Fruit fly (Drosophila melanogaster) Kc167 (cell line): ENCODE data around the gene CG14722.

Source experiments
- Myc ChIP-seq: fragments of >200 bp; optimal IDR thresholded peaks from 2 replicates; lab custom pipeline; 2017; ENCODE audit warnings: missing external identifiers
- Sin3A ChIP-seq: fragments of >200 bp; optimal IDR thresholded peaks from 2 replicates; lab custom pipeline; 2018; ENCODE audit warnings: missing external identifiers
- h ChIP-seq: fragments of >200 bp; optimal IDR thresholded peaks from 3 replicates; lab custom pipeline; 2018; ENCODE audit warnings: missing external identifiers
- insv ChIP-seq: fragments of >200 bp; optimal IDR thresholded peaks from 3 replicates; lab custom pipeline; 2018; ENCODE audit warnings: missing external identifiers
- psq ChIP-seq: fragments of >200 bp; optimal IDR thresholded peaks from 2 replicates; lab custom pipeline; 2017; ENCODE audit warnings: missing external identifiers
- ttk ChIP-seq: sonication (Bioruptor generic); optimal IDR thresholded peaks from 2 replicates; lab custom pipeline; 2017; ENCODE audit warnings: missing external identifiers

CG14722 gene

dm6 chr3R:11764279-11764880 lies 22.7 kb downstream of the CG14722 start, which contains the start of gene Lk6:
Lk6 (minus strand) TSS chr3R:11764457.
- TF ChIP-seq ttk (lab: Kevin White, UChicago) (no peak), Sin3A (lab: Kevin White, UChicago) (no peak), insv (no peak), Myc (lab: Kevin White, UChicago) (no peak), h (lab: Kevin White, UChicago) (no peak), psq (lab: Kevin White, UChicago) (no peak)

- TF ChIP-seq psq (lab: Kevin White, UChicago) (no peak), Sin3A (lab: Kevin White, UChicago) (no peak), insv (no peak), ttk (lab: Kevin White, UChicago) (no peak), Myc (lab: Kevin White, UChicago) (no peak), h (lab: Kevin White, UChicago) (no peak)
Measured at dm6 chr3R:11770733-11771132, 29.0 kb downstream of the CG14722 start.

- TF ChIP-seq Sin3A (lab: Kevin White, UChicago): no peak
- no peak for TF ChIP-seq insv
- no peak for TF ChIP-seq ttk (lab: Kevin White, UChicago)
- TF ChIP-seq h (lab: Kevin White, UChicago): no peak
- TF ChIP-seq psq (lab: Kevin White, UChicago): no peak
- TF ChIP-seq Myc (lab: Kevin White, UChicago): no peak
Measured at dm6 chr3R:11771492-11771891, 29.8 kb downstream of the CG14722 start.

DNA sequence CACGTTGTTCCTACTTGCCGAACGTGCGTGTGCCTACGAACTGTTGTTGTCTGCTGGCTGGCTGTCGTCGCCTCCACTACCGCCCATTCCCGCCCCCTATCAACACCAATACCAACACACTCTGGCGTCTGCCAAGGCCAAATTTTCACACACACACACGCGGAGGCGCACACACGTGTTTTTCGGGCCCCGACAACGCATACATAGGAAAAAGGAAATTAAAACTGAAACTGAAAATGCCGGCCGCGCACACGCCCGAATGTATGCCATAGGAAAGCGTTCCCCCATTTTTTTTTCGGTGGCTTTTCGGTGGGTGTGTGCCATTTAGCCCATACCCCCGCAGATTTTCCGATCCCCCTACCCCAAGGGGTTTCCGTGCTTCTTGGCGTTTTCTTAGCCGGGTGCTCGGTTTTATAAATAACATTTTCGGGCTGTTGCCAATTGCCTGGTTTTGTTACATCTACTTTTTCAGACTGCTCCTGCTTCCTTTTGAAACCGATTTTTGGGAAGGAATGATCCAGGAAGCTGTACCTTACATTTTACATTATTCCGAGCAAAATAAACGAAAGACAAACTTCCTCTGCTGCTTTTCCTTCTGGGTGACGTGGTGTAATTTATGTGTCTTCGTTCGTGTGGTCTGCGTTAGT lies 30.6 kb downstream of the CG14722 start:
- TF ChIP-seq Myc (lab: Kevin White, UChicago) (no peak), psq (lab: Kevin White, UChicago) (no peak), Sin3A (lab: Kevin White, UChicago) (no peak), h (lab: Kevin White, UChicago) (no peak), insv (no peak), ttk (lab: Kevin White, UChicago) (no peak)

DNA sequence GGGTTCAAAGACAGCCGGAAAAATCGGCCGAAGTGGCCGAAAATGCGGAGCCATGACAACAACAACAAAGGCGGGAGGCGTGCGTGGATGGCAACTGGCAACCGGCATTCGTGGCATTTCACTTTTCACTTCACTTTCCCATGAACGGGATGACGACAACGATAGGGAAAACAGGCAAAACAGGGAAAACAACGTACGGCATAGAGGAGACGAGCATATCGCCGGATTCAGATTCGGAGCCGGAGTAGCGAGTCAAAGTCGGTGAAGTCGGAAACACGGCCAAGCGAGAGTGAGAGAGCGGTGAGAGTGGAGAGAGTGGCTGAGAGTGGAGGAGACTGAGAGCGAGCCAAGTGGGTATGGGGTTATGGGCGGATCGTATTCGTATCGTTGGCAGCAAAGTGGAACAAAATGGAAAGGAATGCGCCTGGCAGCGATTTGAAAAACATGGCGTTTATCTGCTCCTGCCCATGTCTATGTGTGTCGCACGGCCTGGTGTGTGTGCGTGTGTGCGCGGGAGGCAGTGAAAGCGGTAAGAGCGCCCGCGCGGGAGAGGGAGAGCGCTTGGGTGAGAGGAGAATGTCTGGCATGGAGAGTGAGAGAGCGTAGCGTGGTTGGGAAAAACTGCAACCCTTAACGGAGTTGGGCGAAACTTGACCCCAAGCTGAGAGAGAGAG lies 31.8 kb downstream of the CG14722 start:
- TF ChIP-seq Sin3A (lab: Kevin White, UChicago): no peak
- TF ChIP-seq ttk (lab: Kevin White, UChicago): no peak
- TF ChIP-seq Myc (lab: Kevin White, UChicago): no peak
- no peak for TF ChIP-seq h (lab: Kevin White, UChicago)
- no peak for TF ChIP-seq psq (lab: Kevin White, UChicago)
- TF ChIP-seq insv: no peak

- no peak for TF ChIP-seq h (lab: Kevin White, UChicago)
- no peak for TF ChIP-seq Sin3A (lab: Kevin White, UChicago)
- no peak for TF ChIP-seq insv
- no peak for TF ChIP-seq ttk (lab: Kevin White, UChicago)
- no peak for TF ChIP-seq Myc (lab: Kevin White, UChicago)
- TF ChIP-seq psq (lab: Kevin White, UChicago): no peak
Measured at dm6 chr3R:11773999-11774397, 32.3 kb downstream of the CG14722 start.

DNA sequence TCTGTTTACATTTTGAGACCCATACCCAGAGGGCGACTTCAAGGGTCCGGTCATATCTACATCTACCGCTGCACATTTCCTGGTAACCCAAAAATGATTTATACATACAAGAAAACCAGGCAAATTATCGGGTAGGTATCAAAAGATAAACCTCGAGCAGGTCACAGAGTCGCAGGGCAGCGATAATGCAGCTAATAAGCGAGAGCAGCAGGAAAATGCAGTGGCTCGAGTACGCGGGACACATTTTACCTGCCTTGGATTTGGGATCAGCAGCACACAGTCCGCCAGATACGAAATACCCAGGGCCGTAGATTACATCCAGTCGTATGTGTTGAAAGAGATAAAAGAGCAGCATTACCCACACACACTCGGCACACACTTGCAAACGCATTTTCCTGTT lies 33.5 kb downstream of the CG14722 start:
- TF ChIP-seq h (lab: Kevin White, UChicago): no peak
- TF ChIP-seq ttk (lab: Kevin White, UChicago): no peak
- TF ChIP-seq Myc (lab: Kevin White, UChicago): no peak
- no peak for TF ChIP-seq Sin3A (lab: Kevin White, UChicago)
- no peak for TF ChIP-seq insv
- TF ChIP-seq psq (lab: Kevin White, UChicago): no peak

DNA sequence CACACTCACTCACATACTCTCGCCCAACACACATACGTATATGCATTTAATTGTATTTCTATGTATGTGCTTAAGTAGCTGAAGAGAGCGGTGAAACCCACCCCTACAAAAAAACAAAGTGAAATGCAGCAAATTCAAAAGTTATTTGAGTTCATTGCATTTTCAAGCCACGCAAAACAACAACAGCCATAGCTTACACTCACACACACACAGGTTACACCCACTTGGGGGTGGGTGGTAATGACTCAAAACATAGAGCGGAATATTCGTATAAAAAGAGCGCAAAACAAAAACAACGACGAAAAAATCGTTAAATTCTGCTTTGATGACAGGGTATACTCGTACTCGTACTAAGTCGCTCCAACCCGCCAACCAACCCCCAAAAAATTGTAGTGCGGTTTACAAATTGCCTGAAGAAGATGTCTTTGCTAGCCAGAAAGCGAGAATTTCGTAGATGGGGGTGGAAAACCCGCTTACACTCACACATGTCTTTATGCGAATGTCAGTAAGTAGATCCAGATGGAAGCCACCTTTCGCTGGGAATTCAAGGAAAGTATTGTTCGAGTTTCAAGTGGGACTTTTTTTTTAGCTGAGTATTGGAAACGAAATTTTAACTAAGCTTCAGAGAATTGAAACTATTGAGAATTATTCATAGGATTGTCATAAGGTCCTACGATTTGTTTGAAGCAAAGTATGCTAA lies 34.5 kb downstream of the CG14722 start:
- TF ChIP-seq psq (lab: Kevin White, UChicago) (no peak), Myc (lab: Kevin White, UChicago) (no peak), h (lab: Kevin White, UChicago) (no peak), insv (no peak), ttk (lab: Kevin White, UChicago) (no peak), Sin3A (lab: Kevin White, UChicago) (no peak)

- no peak for TF ChIP-seq ttk (lab: Kevin White, UChicago)
- no peak for TF ChIP-seq Sin3A (lab: Kevin White, UChicago)
- TF ChIP-seq h (lab: Kevin White, UChicago): no peak
- no peak for TF ChIP-seq psq (lab: Kevin White, UChicago)
- no peak for TF ChIP-seq Myc (lab: Kevin White, UChicago)
- TF ChIP-seq insv: no peak
Measured at dm6 chr3R:11777058-11777457, 35.4 kb downstream of the CG14722 start.

- TF ChIP-seq insv: no peak
- no peak for TF ChIP-seq h (lab: Kevin White, UChicago)
- TF ChIP-seq Myc (lab: Kevin White, UChicago): no peak
- no peak for TF ChIP-seq psq (lab: Kevin White, UChicago)
- TF ChIP-seq ttk (lab: Kevin White, UChicago): no peak
- TF ChIP-seq Sin3A (lab: Kevin White, UChicago): no peak
Measured at dm6 chr3R:11778012-11778865, 36.5 kb downstream of the CG14722 start.
